Fruit fly (Drosophila melanogaster) whole organism, embryonic: Measurements from ENCODE around the gene CG9672.

Source experiments
- Adf1 ChIP-seq: fragments of 200-800 bp; sonication (Bioruptor generic); IDR thresholded peaks from 2 replicates; pipeline ENCODE4 v1.3.6; 2022; ENCODE audit warnings: missing biosample characterization, missing genetic modification characterization
- Aef1 ChIP-seq: fragments of 200-800 bp; sonication (Bioruptor generic); IDR thresholded peaks from 3 replicates; pipeline ENCODE4 v1.3.6; 2022; ENCODE audit warnings: missing biosample characterization, missing genetic modification characterization
- Bdp1 ChIP-seq: fragments of 200-800 bp; sonication (Bioruptor generic); optimal IDR thresholded peaks from 3 replicates; lab custom pipeline; 2016; ENCODE audit warnings: missing biosample characterization, missing genetic modification characterization
- CG10267 ChIP-seq: fragments of 200-800 bp; sonication (Bioruptor generic); optimal IDR thresholded peaks from 2 replicates; lab custom pipeline; 2018; ENCODE audit warnings: missing biosample characterization, mild to moderate bottlenecking, missing genetic modification characterization, moderate library complexity
- CG10274 ChIP-seq: fragments of 200-800 bp; sonication (Bioruptor generic); optimal IDR thresholded peaks from 3 replicates; lab custom pipeline; 2017; ENCODE audit warnings: missing biosample characterization, mild to moderate bottlenecking, missing genetic modification characterization
- CG10959 ChIP-seq: fragments of 200-800 bp; sonication (Bioruptor generic); IDR thresholded peaks from 2 replicates; pipeline ENCODE4 v1.3.6; 2022; ENCODE audit warnings: missing biosample characterization, missing genetic modification characterization
- CG11247 ChIP-seq: fragments of 200-800 bp; sonication (Bioruptor generic); IDR thresholded peaks from 2 replicates; pipeline ENCODE4 v1.3.6; 2022; ENCODE audit warnings: missing biosample characterization, missing genetic modification characterization
- CG11456 ChIP-seq: fragments of 200-800 bp; sonication (Bioruptor generic); IDR thresholded peaks from 3 replicates; pipeline ENCODE4 v1.3.6; 2022; ENCODE audit warnings: missing biosample characterization, missing genetic modification characterization
- CG13624 ChIP-seq: fragments of 200-800 bp; sonication (Bioruptor generic); optimal IDR thresholded peaks from 2 replicates; lab custom pipeline; 2016; ENCODE audit warnings: missing biosample characterization, missing genetic modification characterization
- CG15696 ChIP-seq: fragments of 200-800 bp; sonication (Bioruptor generic); optimal IDR thresholded peaks from 2 replicates; lab custom pipeline; 2019; ENCODE audit warnings: missing biosample characterization, mild to moderate bottlenecking, missing genetic modification characterization, moderate library complexity
- CG17361 ChIP-seq: fragments of 200-800 bp; sonication (Bioruptor generic); IDR thresholded peaks from 3 replicates; pipeline ENCODE4 v1.3.6; 2022; ENCODE audit warnings: missing biosample characterization, missing genetic modification characterization
- CG2202 ChIP-seq: fragments of 200-800 bp; sonication (Bioruptor generic); optimal IDR thresholded peaks from 2 replicates; lab custom pipeline; 2018; ENCODE audit warnings: missing biosample characterization, mild to moderate bottlenecking, missing genetic modification characterization
- CG2712 ChIP-seq: fragments of 200-800 bp; optimal IDR thresholded peaks from 3 replicates; lab custom pipeline; 2019; ENCODE audit warnings: missing biosample characterization, mild to moderate bottlenecking, missing genetic modification characterization, moderate library complexity
- CG30020 ChIP-seq: fragments of 200-800 bp; optimal IDR thresholded peaks from 2 replicates; lab custom pipeline; 2019; ENCODE audit warnings: missing biosample characterization, mild to moderate bottlenecking, missing genetic modification characterization, moderate library complexity
- CG30403 ChIP-seq: fragments of 200-800 bp; sonication (Bioruptor generic); optimal IDR thresholded peaks from 3 replicates; lab custom pipeline; 2016; ENCODE audit warnings: missing biosample characterization, missing genetic modification characterization
- CG31365 ChIP-seq: fragments of 200-800 bp; sonication (Bioruptor generic); optimal IDR thresholded peaks from 2 replicates; lab custom pipeline; 2018; ENCODE audit warnings: missing biosample characterization, mild to moderate bottlenecking, missing genetic modification characterization
- CG31388 ChIP-seq: fragments of 200-800 bp; sonication (Bioruptor generic); optimal IDR thresholded peaks from 2 replicates; lab custom pipeline; 2016; ENCODE audit warnings: missing biosample characterization, missing genetic modification characterization
- CG3407 ChIP-seq: fragments of 200-800 bp; sonication (Bioruptor generic); optimal IDR thresholded peaks from 2 replicates; lab custom pipeline; 2018; ENCODE audit warnings: missing biosample characterization, mild to moderate bottlenecking, missing genetic modification characterization
- CG4282 ChIP-seq: fragments of 200-800 bp; sonication (Bioruptor generic); optimal IDR thresholded peaks from 2 replicates; lab custom pipeline; 2016; ENCODE audit warnings: missing biosample characterization, missing genetic modification characterization
- CG4730 ChIP-seq: fragments of 200-800 bp; sonication (Bioruptor generic); IDR thresholded peaks from 2 replicates; pipeline ENCODE4 v1.3.6; 2022; ENCODE audit warnings: missing biosample characterization, missing genetic modification characterization
- CG6765 ChIP-seq: fragments of 200-800 bp; sonication (Bioruptor generic); optimal IDR thresholded peaks from 3 replicates; lab custom pipeline; 2017; ENCODE audit warnings: missing biosample characterization, mild to moderate bottlenecking, missing genetic modification characterization
- CG6854 ChIP-seq: fragments of 200-800 bp; sonication (Bioruptor generic); optimal IDR thresholded peaks from 3 replicates; lab custom pipeline; 2017; ENCODE audit warnings: missing biosample characterization, mild to moderate bottlenecking, missing genetic modification characterization
- CG7372 ChIP-seq: fragments of 200-800 bp; sonication (Bioruptor generic); IDR thresholded peaks from 2 replicates; pipeline ENCODE4 v1.3.6; 2022; ENCODE audit warnings: missing biosample characterization, missing genetic modification characterization
- CG7963 ChIP-seq: fragments of 200-800 bp; sonication (Bioruptor generic); IDR thresholded peaks from 3 replicates; pipeline ENCODE4 v1.3.6; 2022; ENCODE audit warnings: missing biosample characterization, missing genetic modification characterization; ENCODE audit not compliant: partially characterized antibody
- Camta ChIP-seq: fragments of 200-800 bp; sonication (Bioruptor generic); optimal IDR thresholded peaks from 2 replicates; lab custom pipeline; 2016; ENCODE audit warnings: missing biosample characterization, missing genetic modification characterization
- Dp ChIP-seq: fragments of 200-800 bp; sonication (Bioruptor generic); optimal IDR thresholded peaks from 2 replicates; lab custom pipeline; 2018; ENCODE audit warnings: missing biosample characterization, mild to moderate bottlenecking, missing genetic modification characterization, moderate library complexity
- H15 ChIP-seq: fragments of 200-800 bp; sonication (Bioruptor generic); IDR thresholded peaks from 3 replicates; pipeline ENCODE4 v1.3.6; 2022; ENCODE audit warnings: missing biosample characterization, missing genetic modification characterization
- Hr39 ChIP-seq: fragments of >200 bp; optimal IDR thresholded peaks from 2 replicates; lab custom pipeline; 2017
- Hr78 ChIP-seq, 2 experiments: fragments of 200-800 bp in 1 of 2; fragments of >200 bp in 1 of 2; sonication (Bioruptor generic) in 1 of 2; optimal IDR thresholded peaks; 2 replicates each; lab custom pipeline; 2017 to 2019; ENCODE audit warnings: missing biosample characterization in 2 of 2, missing genetic modification characterization in 2 of 2, mild to moderate bottlenecking in 1 of 2, moderate library complexity in 1 of 2
- Mes4 ChIP-seq: fragments of 200-800 bp; sonication (Bioruptor generic); optimal IDR thresholded peaks from 2 replicates; lab custom pipeline; 2016; ENCODE audit warnings: missing biosample characterization, missing genetic modification characterization
- NC2β ChIP-seq: fragments of 200-800 bp; sonication (Bioruptor generic); optimal IDR thresholded peaks from 2 replicates; lab custom pipeline; 2016; ENCODE audit warnings: missing biosample characterization, missing genetic modification characterization
- NFAT ChIP-seq: fragments of 200-800 bp; sonication (Bioruptor generic); IDR thresholded peaks from 2 replicates; pipeline ENCODE4 v1.3.6; 2022; ENCODE audit warnings: missing biosample characterization, missing genetic modification characterization
- Oaz ChIP-seq: fragments of 200-800 bp; sonication (Bioruptor generic); IDR thresholded peaks from 2 replicates; pipeline ENCODE4 v1.3.6; 2022; ENCODE audit warnings: missing biosample characterization, missing genetic modification characterization
- Pdp1 ChIP-seq, 2 experiments: fragments of 200-800 bp; sonication (Bioruptor generic); optimal IDR thresholded peaks; 3 replicates each; lab custom pipeline; 2016; ENCODE audit warnings: missing biosample characterization in 2 of 2, missing genetic modification characterization in 2 of 2, mild to moderate bottlenecking in 1 of 2, moderate library complexity in 1 of 2
- ap ChIP-seq: fragments of 200-800 bp; sonication (Bioruptor generic); IDR thresholded peaks from 2 replicates; pipeline ENCODE4 v1.3.6; 2022; ENCODE audit warnings: missing biosample characterization, missing genetic modification characterization
- chm ChIP-seq: fragments of 200-800 bp; sonication (Bioruptor generic); IDR thresholded peaks from 2 replicates; pipeline ENCODE4 v1.3.6; 2022; ENCODE audit warnings: missing biosample characterization, missing genetic modification characterization
- croc ChIP-seq: fragments of 200-800 bp; sonication (Bioruptor generic); conservative IDR thresholded peaks from 3 replicates; pipeline ENCODE4 v1.3.6; 2022; ENCODE audit warnings: missing biosample characterization, missing genetic modification characterization
- dmrt99B ChIP-seq: fragments of 200-800 bp; sonication (Bioruptor generic); optimal IDR thresholded peaks from 2 replicates; lab custom pipeline; 2018; ENCODE audit warnings: missing biosample characterization, mild to moderate bottlenecking, missing genetic modification characterization, moderate library complexity
- ems ChIP-seq: fragments of 200-800 bp; sonication (Bioruptor generic); optimal IDR thresholded peaks from 3 replicates; lab custom pipeline; 2016; ENCODE audit warnings: missing biosample characterization, missing genetic modification characterization
- fd96Cb ChIP-seq: fragments of 200-800 bp; sonication (Bioruptor generic); optimal IDR thresholded peaks from 2 replicates; lab custom pipeline; 2018; ENCODE audit warnings: missing biosample characterization, mild to moderate bottlenecking, missing genetic modification characterization, moderate library complexity
- grau ChIP-seq: fragments of 200-800 bp; optimal IDR thresholded peaks from 3 replicates; lab custom pipeline; 2019; ENCODE audit warnings: missing biosample characterization, mild to moderate bottlenecking, missing genetic modification characterization, moderate library complexity
- gsb ChIP-seq: fragments of 200-800 bp; sonication (Bioruptor generic); IDR thresholded peaks from 2 replicates; pipeline ENCODE4 v1.3.6; 2022; ENCODE audit warnings: missing biosample characterization, missing genetic modification characterization
- ind ChIP-seq: fragments of 200-800 bp; sonication (Bioruptor generic); optimal IDR thresholded peaks from 3 replicates; lab custom pipeline; 2016; ENCODE audit warnings: missing biosample characterization, missing genetic modification characterization
- klu ChIP-seq: fragments of 200-800 bp; sonication (Bioruptor generic); IDR thresholded peaks from 2 replicates; pipeline ENCODE4 v1.3.6; 2022; ENCODE audit warnings: missing biosample characterization, missing genetic modification characterization
- pan ChIP-seq, 4 experiments: fragments of >200 bp in 3 of 4; fragments of 200-800 bp in 1 of 4; sonication (Bioruptor generic) in 1 of 4; optimal IDR thresholded peaks in 3 of 4; IDR thresholded peaks in 1 of 4; 2 replicates each; pipeline versions ENCODE4 v1.3.6 to Lab custom; 2017 to 2022; ENCODE audit warnings: missing biosample characterization in 2 of 4, missing genetic modification characterization in 2 of 4, mixed read lengths in 1 of 4
- pb ChIP-seq: fragments of 200-800 bp; sonication (Bioruptor generic); optimal IDR thresholded peaks from 3 replicates; lab custom pipeline; 2016; ENCODE audit warnings: missing biosample characterization, missing genetic modification characterization
- pnt ChIP-seq: fragments of 200-800 bp; sonication (Bioruptor generic); optimal IDR thresholded peaks from 3 replicates; lab custom pipeline; 2016; ENCODE audit warnings: missing biosample characterization, missing genetic modification characterization
- pzg ChIP-seq: fragments of 200-800 bp; sonication (Bioruptor generic); optimal IDR thresholded peaks from 3 replicates; lab custom pipeline; 2018; ENCODE audit warnings: missing biosample characterization, mild to moderate bottlenecking, missing genetic modification characterization, moderate library complexity
- ranshi ChIP-seq: fragments of 200-800 bp; sonication (Bioruptor generic); IDR thresholded peaks from 2 replicates; pipeline ENCODE4 v1.3.6; 2022; ENCODE audit warnings: missing biosample characterization, missing genetic modification characterization
- sima ChIP-seq: fragments of 200-800 bp; sonication (Bioruptor generic); optimal IDR thresholded peaks from 2 replicates; lab custom pipeline; 2016; ENCODE audit warnings: missing biosample characterization, missing genetic modification characterization
- tup ChIP-seq: fragments of 200-800 bp; sonication (Bioruptor generic); optimal IDR thresholded peaks from 2 replicates; lab custom pipeline; 2016; ENCODE audit warnings: missing biosample characterization, mild to moderate bottlenecking, missing genetic modification characterization, moderate library complexity
- usp ChIP-seq: fragments of >200 bp; optimal IDR thresholded peaks from 2 replicates; lab custom pipeline; 2017; ENCODE audit warnings: missing biosample characterization, missing genetic modification characterization
- zfh1 ChIP-seq: fragments of 200-800 bp; sonication (Bioruptor generic); IDR thresholded peaks from 3 replicates; pipeline ENCODE4 v1.3.6; 2022; ENCODE audit warnings: missing biosample characterization, missing genetic modification characterization

The CG9672 gene

dm6 chrX:16670262-16670661 lies 36.4 kb downstream of the CG9672 start (continued):
- no peak for TF ChIP-seq Dp
- no peak for TF ChIP-seq CG3407 (GFP tag; lab: Kevin White, UChicago)
- TF ChIP-seq CG6765 (GFP tag; lab: Kevin White, UChicago), result no peak
- no peak for TF ChIP-seq NC2β (GFP tag; lab: Kevin White, UChicago)
- TF ChIP-seq Camta (GFP tag; lab: Kevin White, UChicago), result no peak
- no peak for TF ChIP-seq ranshi (GFP tag; lab: Robert Waterston, UW)
- TF ChIP-seq CG31365 (tag; lab: Kevin White, UChicago), result no peak
- peak; percentile 69 for TF ChIP-seq grau (tag; lab: Kevin White, UChicago)
- no peak for TF ChIP-seq ap
- no peak for TF ChIP-seq Bdp1 (GFP tag; lab: Kevin White, UChicago)
- TF ChIP-seq CG4282 (GFP tag; lab: Kevin White, UChicago), result no peak
- no peak for TF ChIP-seq CG10274 (GFP tag; lab: Kevin White, UChicago)
- TF ChIP-seq klu (GFP tag; lab: Robert Waterston, UW), result no peak
- TF ChIP-seq sima (GFP tag; lab: Kevin White, UChicago), result no peak
- peak; percentile 52; the same call in 2 of the 3 replicates for TF ChIP-seq CG17361 (GFP tag; lab: Robert Waterston, UW)
- no peak for TF ChIP-seq pb
- TF ChIP-seq CG11247 (GFP tag; lab: Robert Waterston, UW), result no peak
- TF ChIP-seq CG6854 (GFP tag; lab: Kevin White, UChicago), result no peak
- TF ChIP-seq ind (GFP tag; lab: Kevin White, UChicago), result no peak
- no peak for TF ChIP-seq fd96Cb
- no peak for TF ChIP-seq CG10267 (tag; lab: Kevin White, UChicago)
- no peak for TF ChIP-seq CG13624 (GFP tag; lab: Kevin White, UChicago)
- no peak for TF ChIP-seq CG15696 (tag; lab: Kevin White, UChicago)
- no peak for TF ChIP-seq pan (optimal IDR thresholded peaks at IDR 0.05; lab: Kevin White, UChicago)
- TF ChIP-seq pan (GFP tag; optimal IDR thresholded peaks at IDR 0.05 in 1 of 2, IDR thresholded peaks at IDR 0.05 in 1 of 2), result no peak
- TF ChIP-seq CG31388, result no peak
- TF ChIP-seq CG10959, result no peak
- TF ChIP-seq Pdp1 (GFP tag; optimal IDR thresholded peaks at IDR 0.05; lab: Kevin White, UChicago), result no peak
- TF ChIP-seq CG7963 (GFP tag; lab: Robert Waterston, UW), result no peak
- TF ChIP-seq usp (GFP tag; lab: Kevin White, UChicago), result no peak
- no peak for TF ChIP-seq CG30403 (GFP tag; lab: Kevin White, UChicago)
- TF ChIP-seq NFAT (GFP tag; lab: Robert Waterston, UW), result no peak
- TF ChIP-seq croc (GFP tag; lab: Robert Waterston, UW), result no peak
- TF ChIP-seq H15 (GFP tag; lab: Robert Waterston, UW), result no peak
- no peak for TF ChIP-seq CG2202 (tag; lab: Kevin White, UChicago)
- no peak for TF ChIP-seq chm (GFP tag; lab: Robert Waterston, UW)
- no peak for TF ChIP-seq ems (GFP tag; lab: Kevin White, UChicago)
- TF ChIP-seq CG30020 (tag; lab: Kevin White, UChicago), result no peak
- TF ChIP-seq Mes4 (GFP tag; lab: Kevin White, UChicago), result no peak
- peak; percentile 52 for TF ChIP-seq dmrt99B (tag; lab: Kevin White, UChicago)
- TF ChIP-seq CG11456 (GFP tag; lab: Robert Waterston, UW), result no peak
- no peak for TF ChIP-seq CG7372 (GFP tag; lab: Robert Waterston, UW)
- peak; percentile 13 for TF ChIP-seq CG2712 (tag; lab: Kevin White, UChicago)
- no peak for TF ChIP-seq Hr78 (GFP tag; optimal IDR thresholded peaks at IDR 0.05; lab: Kevin White, UChicago)
- TF ChIP-seq tup, result no peak
- TF ChIP-seq Aef1 (GFP tag; lab: Robert Waterston, UW), result no peak
- TF ChIP-seq Oaz (GFP tag; lab: Robert Waterston, UW), result no peak
- TF ChIP-seq gsb, result no peak
- no peak for TF ChIP-seq Hr39 (lab: Kevin White, UChicago)
- no peak for TF ChIP-seq pzg (GFP tag; lab: Kevin White, UChicago)
- no peak for TF ChIP-seq Adf1
- no peak for TF ChIP-seq pnt (GFP tag; lab: Kevin White, UChicago)
- TF ChIP-seq CG4730, result no peak
- peak; percentile 31; the same call in 1 of the 3 replicates for TF ChIP-seq zfh1 (GFP tag; lab: Robert Waterston, UW)
